Fruit fly (Drosophila melanogaster) whole organism, embryonic: ENCODE data around the gene Gyc88E.

ENCODE experiments used
- cad ChIP-seq: fragments of >200 bp; optimal IDR thresholded peaks from 2 replicates; lab custom pipeline; 2017; ENCODE audit warnings: missing biosample characterization, missing genetic modification characterization
- toy ChIP-seq: fragments of 200-800 bp; sonication (Bioruptor generic); IDR thresholded peaks from 2 replicates; pipeline ENCODE4 v1.3.6; 2022; ENCODE audit warnings: missing biosample characterization, missing genetic modification characterization

DNA sequence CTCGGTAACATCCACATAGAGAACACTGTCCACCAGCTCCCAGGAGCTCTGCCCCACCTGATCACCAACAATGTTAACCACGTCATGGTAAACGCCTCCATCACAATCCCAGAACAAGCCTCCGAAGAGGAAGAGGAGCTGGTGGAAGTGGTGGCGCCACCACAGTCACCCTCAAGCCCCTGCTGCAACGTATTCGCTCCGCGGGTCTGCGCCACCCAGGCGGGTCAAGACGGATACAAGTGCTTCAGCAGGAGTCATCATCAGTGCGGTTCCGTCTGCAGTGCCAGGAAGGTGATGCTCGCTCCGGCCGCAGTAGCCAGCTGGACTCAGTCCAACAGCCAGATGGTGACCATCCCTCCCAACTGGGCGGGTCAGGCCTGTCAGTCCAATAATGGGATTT lies 11.9 kb upstream of the Gyc88E start:
- no peak for TF ChIP-seq cad
- no peak for TF ChIP-seq toy (GFP tag; lab: Robert Waterston, UW)
